Worm (Caenorhabditis elegans): ENCODE data around the gene gon-4.

Gene gon-4

DNA sequence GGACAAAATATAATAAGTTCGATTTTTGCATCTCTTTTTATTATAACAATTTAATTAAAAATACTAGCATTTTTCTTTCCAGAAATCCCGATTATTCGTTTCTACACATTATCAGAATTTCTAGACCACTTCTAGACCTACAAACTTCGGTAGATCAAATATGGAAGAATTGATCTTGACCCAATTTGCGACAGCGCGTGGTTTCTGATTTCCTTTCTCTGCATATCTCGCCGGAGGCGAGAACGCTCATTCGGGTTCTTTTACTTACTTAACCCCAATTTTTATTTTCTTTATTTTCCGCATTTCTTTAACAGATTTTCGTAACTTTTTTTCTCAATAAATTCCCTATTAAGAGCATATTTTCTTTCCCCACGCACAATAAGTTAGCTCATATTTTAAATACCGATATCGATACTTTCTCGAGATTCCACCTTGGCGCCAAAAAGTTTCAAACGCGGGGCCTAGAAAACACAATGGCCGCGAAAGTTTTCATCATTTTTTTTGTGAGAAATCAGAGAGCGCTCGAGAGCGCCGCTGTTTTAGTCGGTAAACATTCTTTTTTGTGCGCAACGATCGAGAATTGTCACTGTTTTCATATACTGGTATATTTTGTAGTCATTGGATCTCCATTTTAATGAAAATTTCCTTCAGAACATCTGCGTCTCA, 45.0 kb downstream of the gon-4 start (continued):
- TF ChIP-seq ZK185.1 (tag; optimal IDR thresholded peaks at IDR 0.05; ENCODE audit: poor library complexity, severe bottlenecking) (peak; percentile 24), chd-7 (tag; optimal IDR thresholded peaks at IDR 0.05) (no peak), let-526 (GFP tag; IDR thresholded peaks at IDR 0.05) (no peak), nfya-2 (GFP tag; IDR thresholded peaks at IDR 0.05) (no peak), nfyb-1 (GFP tag; IDR thresholded peaks at IDR 0.05) (no peak), lin-35 (GFP tag; optimal IDR thresholded peaks at IDR 0.05) (peak in 1 of 3 experiments; percentile 59), F37B4.10 (GFP tag; IDR thresholded peaks at IDR 0.05) (no peak), mcd-1 (GFP tag; IDR thresholded peaks at IDR 0.05) (no peak), ztf-22 (GFP tag; optimal IDR thresholded peaks at IDR 0.05) (no peak), egl-44 (GFP tag; IDR thresholded peaks at IDR 0.05) (no peak), ztf-26 (tag; optimal IDR thresholded peaks at IDR 0.05) (no peak), pbrm-1 (GFP tag; IDR thresholded peaks at IDR 0.05) (peak; percentile 20; the same call in 1 of the 2 replicates), madf-3 (GFP tag; IDR thresholded peaks at IDR 0.05) (no peak), F39B2.1 (GFP tag; IDR thresholded peaks at IDR 0.05) (no peak), dpl-1 (GFP tag; optimal IDR thresholded peaks at IDR 0.05) (peak; percentile 56), T26A5.8 (tag; optimal IDR thresholded peaks at IDR 0.05) (no peak), C06A6.2 (GFP tag; conservative IDR thresholded peaks at IDR 0.05) (no peak), mel-28 (tag; optimal IDR thresholded peaks at IDR 0.05; ENCODE audit: borderline replicate concordance) (no peak), D2030.7 (GFP tag; IDR thresholded peaks at IDR 0.05) (peak; percentile 44), ceh-79 (tag; optimal IDR thresholded peaks at IDR 0.05) (no peak), F22D6.2 (tag; optimal IDR thresholded peaks at IDR 0.05) (no peak), B0019.2 (GFP tag; conservative IDR thresholded peaks at IDR 0.05) (no peak), hmg-1.2 (GFP tag; IDR thresholded peaks at IDR 0.05) (no peak; the same call in 1 of the 2 replicates), B0336.3 (GFP tag; IDR thresholded peaks at IDR 0.05) (no peak; the same call in 1 of the 2 replicates), madf-10 (tag; optimal IDR thresholded peaks at IDR 0.05) (no peak), ekl-4 (GFP tag; IDR thresholded peaks at IDR 0.05) (no peak), fkh-3 (tag; optimal IDR thresholded peaks at IDR 0.05) (no peak), F57A8.1 (GFP tag; optimal IDR thresholded peaks at IDR 0.05) (no peak), rcor-1 (GFP tag; IDR thresholded peaks at IDR 0.05) (no peak), rpc-1 (optimal IDR thresholded peaks at IDR 0.05) (no peak), rpc-1 (tag; optimal IDR thresholded peaks at IDR 0.05) (no peak), nhr-27 (tag; optimal IDR thresholded peaks at IDR 0.05) (no peak), lsl-1 (GFP tag; optimal IDR thresholded peaks at IDR 0.05) (peak; percentile 20), ztf-18 (tag; optimal IDR thresholded peaks at IDR 0.05) (no peak), dpff-1 (tag; optimal IDR thresholded peaks at IDR 0.05) (no peak), K12H6.12 (tag; optimal IDR thresholded peaks at IDR 0.05) (no peak), gei-17 (GFP tag; optimal IDR thresholded peaks at IDR 0.05) (no peak), ceh-40 (GFP tag; IDR thresholded peaks at IDR 0.05) (no peak), sdz-38 (tag; optimal IDR thresholded peaks at IDR 0.05) (no peak), nhr-80 (tag; optimal IDR thresholded peaks at IDR 0.05) (no peak), ztf-6 (GFP tag; IDR thresholded peaks at IDR 0.05) (no peak), madf-8 (GFP tag; conservative IDR thresholded peaks at IDR 0.05) (peak; percentile 82), hrde-1 (tag; optimal IDR thresholded peaks at IDR 0.05; ENCODE audit: borderline replicate concordance) (no peak), ama-1 (optimal IDR thresholded peaks at IDR 0.05) (no peak), ama-1 (GFP tag; optimal IDR thresholded peaks at IDR 0.05) (no peak), F10E7.11 (tag; optimal IDR thresholded peaks at IDR 0.05) (no peak), him-1 (tag; optimal IDR thresholded peaks at IDR 0.05) (no peak), F57C9.4 (tag; optimal IDR thresholded peaks at IDR 0.05) (no peak), hsf-1 (GFP tag; IDR thresholded peaks at IDR 0.05) (0 out of 2 replicates have a peak, but pooled peaks have one; percentile 48), lin-26 (GFP tag; IDR thresholded peaks at IDR 0.05) (no peak)

All from whole organism, young adult.